Worm (Caenorhabditis elegans): ENCODE results near the gene F41C3.7.

DNA sequence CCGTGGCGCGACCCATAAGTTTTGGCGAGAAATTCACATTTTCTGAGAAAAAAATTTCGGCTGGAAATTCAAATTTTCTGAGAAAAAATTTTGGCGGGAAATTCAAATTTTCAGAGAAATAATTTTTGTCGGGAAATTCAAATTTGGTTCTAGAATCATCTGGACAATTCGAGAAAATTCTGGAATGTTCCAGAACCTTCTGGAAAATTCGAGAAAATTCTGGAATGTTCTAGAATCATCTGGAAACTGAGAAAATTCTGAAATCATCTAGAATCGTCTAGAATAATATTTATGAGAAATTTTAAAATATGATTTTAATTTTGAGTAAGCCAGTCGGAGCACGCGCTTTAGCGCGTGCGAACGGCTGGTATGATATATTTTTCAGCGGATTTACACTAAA lies 45.0 kb upstream of the F41C3.7 start:
- TF ChIP-seq F49E8.2 (tag; optimal IDR thresholded peaks at IDR 0.05; ENCODE audit: insufficient read depth), result no peak
- no peak for TF ChIP-seq tlf-1 (GFP tag; optimal IDR thresholded peaks at IDR 0.05)

Measured in whole organism, young adult.